Worm (Caenorhabditis elegans) whole organism, late embryonic: ENCODE measurements around the gene ddx-23.

Experiments
- C38D4.7 ChIP-seq: fragments of 200-800 bp; sonication (Bioruptor generic); optimal IDR thresholded peaks from 2 replicates; lab custom pipeline; 2018; ENCODE audit warnings: mild to moderate bottlenecking, missing genetic modification characterization, moderate library complexity, missing compliant biosample characterization
- F13H6.1 ChIP-seq: sonication (generic microtip); optimal IDR thresholded peaks from 2 replicates; lab custom pipeline; 2016; ENCODE audit warnings: missing genetic modification characterization, missing compliant biosample characterization
- ama-1 ChIP-seq: fragments of 150-350 bp; optimal IDR thresholded peaks from 2 replicates; lab custom pipeline; 2014
- ceh-19 ChIP-seq: fragments of 200-800 bp; sonication (Bioruptor generic); optimal IDR thresholded peaks from 2 replicates; lab custom pipeline; 2018; ENCODE audit warnings: mild to moderate bottlenecking, missing genetic modification characterization, missing compliant biosample characterization
- ceh-2 ChIP-seq: sonication (generic microtip); optimal IDR thresholded peaks from 2 replicates; lab custom pipeline; 2016; ENCODE audit warnings: missing genotype, missing genetic modification characterization, missing compliant biosample characterization
- fkh-10 ChIP-seq: fragments of 150-350 bp; optimal IDR thresholded peaks from 2 replicates; lab custom pipeline; 2014; ENCODE audit warnings: missing biosample characterization, missing genetic modification reagents, missing genetic modification characterization
- hlh-30 ChIP-seq: sonication (generic microtip); optimal IDR thresholded peaks from 2 replicates; lab custom pipeline; 2017; ENCODE audit warnings: antibody characterized with exemption, missing genetic modification characterization, missing compliant biosample characterization; ENCODE audit not compliant: insufficient read depth
- nfya-1 ChIP-seq: sonication (generic microtip); optimal IDR thresholded peaks from 2 replicates; lab custom pipeline; 2017; ENCODE audit warnings: missing genetic modification characterization, mild to moderate bottlenecking, missing compliant biosample characterization, antibody characterized with exemption, moderate library complexity
- rnt-1 ChIP-seq: sonication (generic microtip); optimal IDR thresholded peaks from 2 replicates; lab custom pipeline; 2016; ENCODE audit warnings: missing genetic modification characterization, missing compliant biosample characterization
- tbx-2 ChIP-seq: sonication (generic microtip); optimal IDR thresholded peaks from 2 replicates; lab custom pipeline; 2016; ENCODE audit warnings: missing genetic modification characterization, missing compliant biosample characterization

DNA sequence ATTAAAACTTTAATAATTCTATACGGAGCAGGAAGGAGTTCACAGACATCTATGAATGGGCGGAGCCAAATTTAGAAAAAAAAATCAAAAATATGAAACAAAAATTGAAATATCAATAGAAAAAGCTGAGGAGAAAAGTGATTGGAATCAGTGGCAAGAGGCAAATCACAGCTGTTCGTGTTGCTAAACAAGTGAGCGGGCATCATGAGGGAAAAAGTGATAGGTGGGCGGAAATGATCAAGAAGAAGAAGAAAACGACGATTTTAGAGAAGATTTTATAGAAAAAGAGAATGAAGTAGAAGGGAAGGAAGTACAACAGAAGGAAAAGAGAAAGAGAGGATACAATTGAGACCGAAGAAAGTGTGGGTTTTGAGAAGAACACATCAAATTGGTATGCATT lies 45.6 kb upstream of the ddx-23 start:
- TF ChIP-seq ceh-2 (tag; lab: Kevin White, UChicago) (no peak), hlh-30 (tag; lab: Kevin White, UChicago) (no peak), nfya-1 (tag; lab: Kevin White, UChicago) (no peak), C38D4.7 (no peak), ceh-19 (GFP tag; lab: Kevin White, UChicago) (no peak), ama-1 (lab: Kevin White, UChicago) (no peak), F13H6.1 (no peak), tbx-2 (tag; lab: Kevin White, UChicago) (no peak), rnt-1 (tag; lab: Kevin White, UChicago) (no peak), fkh-10 (no peak)
